Fruit fly (Drosophila melanogaster): ENCODE results near the gene Ca-alpha1T.

The Ca-alpha1T gene

dm6 chrX:6097578-6097977 lies 94.7 kb downstream of the Ca-alpha1T start (continued):
- TF ChIP-seq CG3281 (GFP tag; optimal IDR thresholded peaks at IDR 0.05) (peak; percentile 78), pita (GFP tag; optimal IDR thresholded peaks at IDR 0.05) (no peak), CG1647 (GFP tag; optimal IDR thresholded peaks at IDR 0.05) (peak; percentile 70), CG3995 (GFP tag; optimal IDR thresholded peaks at IDR 0.05) (no peak), Scr (GFP tag; IDR thresholded peaks at IDR 0.05; ENCODE audit: partially characterized antibody) (peak; percentile 31; the same call in 1 of the 2 replicates), CG2202 (tag; optimal IDR thresholded peaks at IDR 0.05) (no peak), Usf (GFP tag; optimal IDR thresholded peaks at IDR 0.05) (peak; percentile 33), HmgD (GFP tag; optimal IDR thresholded peaks at IDR 0.05) (peak; percentile 47), E2f1 (GFP tag; IDR thresholded peaks at IDR 0.05) (peak; percentile 88), CG4707 (GFP tag; optimal IDR thresholded peaks at IDR 0.05) (peak; percentile 15), chinmo (GFP tag; IDR thresholded peaks at IDR 0.05; ENCODE audit: partially characterized antibody) (no peak), ab (GFP tag; optimal IDR thresholded peaks at IDR 0.05) (peak; percentile 43), pros (GFP tag; optimal IDR thresholded peaks at IDR 0.05) (no peak), pho (GFP tag; optimal IDR thresholded peaks at IDR 0.05) (peak; percentile 54), CG8290 (GFP tag; optimal IDR thresholded peaks at IDR 0.05) (no peak), CG8290 (tag; optimal IDR thresholded peaks at IDR 0.05) (peak in 1 of 2 experiments; percentile 75), jing (GFP tag; optimal IDR thresholded peaks at IDR 0.05) (peak; percentile 58), pfk (GFP tag; optimal IDR thresholded peaks at IDR 0.05) (no peak), CG1529 (GFP tag; optimal IDR thresholded peaks at IDR 0.05) (peak; percentile 59), tap (tag; optimal IDR thresholded peaks at IDR 0.05) (peak; percentile 65), MTF-1 (GFP tag; optimal IDR thresholded peaks at IDR 0.05; ENCODE audit: borderline replicate concordance) (peak; percentile 38), Camta (GFP tag; optimal IDR thresholded peaks at IDR 0.05) (peak; percentile 70), Doc3 (GFP tag; IDR thresholded peaks at IDR 0.05; ENCODE audit: partially characterized antibody) (no peak), insv (GFP tag; optimal IDR thresholded peaks at IDR 0.05) (no peak), CG2116 (GFP tag; optimal IDR thresholded peaks at IDR 0.05) (no peak), CG17186 (GFP tag; optimal IDR thresholded peaks at IDR 0.05) (no peak), gro (GFP tag; optimal IDR thresholded peaks at IDR 0.05) (peak; percentile 73), CG9215 (GFP tag; IDR thresholded peaks at IDR 0.05) (peak; percentile 78), hbn (GFP tag; IDR thresholded peaks at IDR 0.05; ENCODE audit: partially characterized antibody) (no peak), CG1792 (GFP tag; optimal IDR thresholded peaks at IDR 0.05) (peak; percentile 61), sens-2 (GFP tag; IDR thresholded peaks at IDR 0.05) (peak; percentile 59; the same call in 1 of the 2 replicates), CG3838 (GFP tag; optimal IDR thresholded peaks at IDR 0.05) (no peak), CG6791 (GFP tag; IDR thresholded peaks at IDR 0.05; ENCODE audit: partially characterized antibody) (no peak), CG12155 (GFP tag; optimal IDR thresholded peaks at IDR 0.05) (peak; percentile 65), Sox102F (GFP tag; optimal IDR thresholded peaks at IDR 0.05) (peak; percentile 83), Atf3 (GFP tag; optimal IDR thresholded peaks at IDR 0.05) (peak; percentile 50), scrt (GFP tag; optimal IDR thresholded peaks at IDR 0.05) (peak; percentile 61), CG7786 (GFP tag; optimal IDR thresholded peaks at IDR 0.05) (peak; percentile 79), pum (GFP tag; optimal IDR thresholded peaks at IDR 0.05) (peak; percentile 80), gcm2 (GFP tag; optimal IDR thresholded peaks at IDR 0.05) (peak; percentile 58), CG16815 (GFP tag; optimal IDR thresholded peaks at IDR 0.05) (peak; percentile 55), Nf-YB (GFP tag; optimal IDR thresholded peaks at IDR 0.05) (peak; percentile 49), CG10462 (GFP tag; optimal IDR thresholded peaks at IDR 0.05) (peak; percentile 47), CG14050 (GFP tag; IDR thresholded peaks at IDR 0.05) (peak; percentile 81), CG16813 (GFP tag; IDR thresholded peaks at IDR 0.05; ENCODE audit: partially characterized antibody) (0 out of 3 replicates have a peak, but pooled peaks have one; percentile 14), vnd (GFP tag; IDR thresholded peaks at IDR 0.05; ENCODE audit: partially characterized antibody) (peak; percentile 37; the same call in 1 of the 3 replicates), Hr51 (GFP tag; optimal IDR thresholded peaks at IDR 0.05) (peak; percentile 49 to 79), Opbp (GFP tag; IDR thresholded peaks at IDR 0.05; ENCODE audit: partially characterized antibody) (0 out of 3 replicates have a peak, but pooled peaks have one; percentile 28), hkb (optimal IDR thresholded peaks at IDR 0.05) (no peak), hkb (GFP tag; IDR thresholded peaks at IDR 0.05) (peak; percentile 92)

All from whole organism, embryonic.